Worm (Caenorhabditis elegans) whole organism, late embryonic: ENCODE results near the gene F29F11.20.

Source experiments
- F13H6.1 ChIP-seq: sonication (generic microtip); optimal IDR thresholded peaks from 2 replicates; lab custom pipeline; 2016; ENCODE audit warnings: missing genetic modification characterization, missing compliant biosample characterization
- ceh-14 ChIP-seq: sonication (generic microtip); optimal IDR thresholded peaks from 2 replicates; lab custom pipeline; 2016; ENCODE audit warnings: missing genotype, missing genetic modification characterization, missing compliant biosample characterization
- ceh-34 ChIP-seq: sonication (generic microtip); optimal IDR thresholded peaks from 2 replicates; lab custom pipeline; 2016; ENCODE audit warnings: mild to moderate bottlenecking, missing genetic modification characterization, missing compliant biosample characterization
- gmeb-2 ChIP-seq: sonication (generic microtip); optimal IDR thresholded peaks from 2 replicates; lab custom pipeline; 2016; ENCODE audit warnings: missing genetic modification characterization, inconsistent platforms, missing compliant biosample characterization
- npax-4 ChIP-seq: sonication (generic microtip); optimal IDR thresholded peaks from 2 replicates; lab custom pipeline; 2016; ENCODE audit warnings: missing genetic modification characterization, missing compliant biosample characterization
- pat-9 ChIP-seq: fragments of 200-800 bp; sonication (Bioruptor generic); optimal IDR thresholded peaks from 2 replicates; lab custom pipeline; 2018; ENCODE audit warnings: mild to moderate bottlenecking, missing genetic modification characterization, moderate library complexity, missing compliant biosample characterization
- pha-4 ChIP-seq: fragments of 150-350 bp; optimal IDR thresholded peaks from 2 replicates; lab custom pipeline; 2018; ENCODE audit warnings: missing biosample characterization, missing genetic modification reagents, missing genetic modification characterization
- pqm-1 ChIP-seq: sonication (generic microtip); optimal IDR thresholded peaks from 2 replicates; lab custom pipeline; 2016; ENCODE audit warnings: missing genetic modification characterization, missing compliant biosample characterization
- tbx-2 ChIP-seq: sonication (generic microtip); optimal IDR thresholded peaks from 2 replicates; lab custom pipeline; 2016; ENCODE audit warnings: missing genetic modification characterization, missing compliant biosample characterization
- ztf-16 ChIP-seq: sonication (generic microtip); optimal IDR thresholded peaks from 2 replicates; lab custom pipeline; 2017; ENCODE audit warnings: missing genetic modification characterization, missing compliant biosample characterization

DNA sequence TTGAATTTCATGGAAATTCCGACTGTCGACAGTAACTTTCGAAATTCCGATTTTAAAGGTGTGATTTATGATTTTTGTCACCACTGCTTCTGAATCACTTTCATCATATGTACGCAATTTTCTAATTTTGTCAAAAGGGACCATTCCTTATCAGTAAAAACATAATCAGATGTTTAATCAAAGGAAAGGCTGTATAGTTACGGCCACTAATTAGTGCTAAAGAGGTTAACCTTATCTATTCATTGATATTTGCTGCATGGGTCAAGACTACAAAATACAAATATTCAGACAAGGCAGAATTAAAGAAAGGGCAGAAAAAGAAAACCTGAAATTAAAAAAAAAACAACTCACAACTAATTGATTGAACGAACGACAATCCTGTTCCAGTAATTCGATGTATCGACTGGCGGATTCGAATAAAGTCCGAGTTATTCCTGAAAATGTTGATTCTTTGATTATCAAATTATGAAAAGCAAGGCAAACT, 44.3 kb downstream of the F29F11.20 start, which contains the start of gene T28B11.1:
- TF ChIP-seq ceh-34 (tag; lab: Kevin White, UChicago) (no peak), pqm-1 (no peak), ztf-16 (tag; lab: Kevin White, UChicago) (no peak), npax-4 (tag; lab: Kevin White, UChicago) (no peak), gmeb-2 (tag; lab: Kevin White, UChicago) (no peak), F13H6.1 (tag; lab: Kevin White, UChicago) (no peak), pat-9 (tag; lab: Kevin White, UChicago) (no peak), pha-4 (tag; lab: Kevin White, UChicago) (no peak), ceh-14 (tag; lab: Kevin White, UChicago) (no peak), tbx-2 (no peak)
